Fruit fly (Drosophila melanogaster): ENCODE measurements around the gene CG12402.

DNA sequence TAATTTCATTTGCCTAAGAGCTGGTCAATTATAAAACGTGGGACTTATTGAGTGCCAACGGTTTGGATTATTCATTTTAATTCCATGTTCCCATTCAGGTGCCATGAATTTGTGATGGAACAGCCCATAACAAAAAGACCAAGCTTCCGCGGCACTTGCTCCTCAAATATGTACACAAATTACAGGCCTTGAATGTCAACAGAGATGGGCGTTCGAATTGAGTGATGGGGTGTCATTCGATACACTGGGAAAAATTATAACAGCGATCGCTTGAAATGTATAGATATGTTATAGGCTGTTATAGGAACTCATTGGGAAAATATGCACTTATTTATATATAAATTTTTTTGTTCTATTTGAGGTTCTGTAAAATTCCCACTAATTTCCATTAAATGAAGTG is 8.0 kb upstream of the CG12402 start:
- TF ChIP-seq CG8478 (optimal IDR thresholded peaks at IDR 0.05) (no peak), CTCF (optimal IDR thresholded peaks at IDR 0.05) (no peak)

Data from S2 (cell line).